Fruit fly (Drosophila melanogaster): ENCODE results near the gene cpo.

The cpo gene

DNA sequence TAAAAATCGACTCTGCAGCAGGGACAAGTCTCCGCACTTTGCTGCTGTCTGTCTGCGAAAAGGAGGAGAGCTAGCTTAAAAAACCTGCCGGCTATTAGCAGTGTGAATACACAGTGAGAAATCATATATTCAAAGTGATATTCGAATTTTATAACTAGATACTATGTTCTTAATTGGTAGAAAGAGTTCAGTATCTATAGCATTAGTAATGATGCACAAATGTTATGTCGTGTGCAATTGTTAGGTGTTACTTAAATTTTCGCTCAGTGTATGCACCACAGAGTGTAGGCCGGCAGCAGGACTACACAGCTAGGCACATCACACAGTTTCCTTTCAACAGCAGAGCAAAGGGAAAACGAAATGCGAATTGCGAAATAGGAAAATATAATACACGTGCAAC lies 15.1 kb downstream of the cpo start:
- TF ChIP-seq MBD-R2 (GFP tag; IDR thresholded peaks at IDR 0.05) (no peak), GATAe (GFP tag; conservative IDR thresholded peaks at IDR 0.05) (no peak), grn (GFP tag; optimal IDR thresholded peaks at IDR 0.05) (no peak), CG5245 (GFP tag; optimal IDR thresholded peaks at IDR 0.05) (no peak), Hr78 (GFP tag; optimal IDR thresholded peaks at IDR 0.05) (no peak), CG13123 (GFP tag; optimal IDR thresholded peaks at IDR 0.05) (no peak), ERR (GFP tag; optimal IDR thresholded peaks at IDR 0.05) (no peak), B-H1 (GFP tag; IDR thresholded peaks at IDR 0.05) (no peak), ftz-f1 (GFP tag; optimal IDR thresholded peaks at IDR 0.05) (no peak), sens (GFP tag) (peak; percentile 68), CG9727 (GFP tag; optimal IDR thresholded peaks at IDR 0.05) (no peak), CG10274 (GFP tag; optimal IDR thresholded peaks at IDR 0.05) (no peak), CG12744 (GFP tag; optimal IDR thresholded peaks at IDR 0.05) (no peak), dmrt11E (tag; optimal IDR thresholded peaks at IDR 0.05) (peak; percentile 2), prd (optimal IDR thresholded peaks at IDR 0.05) (no peak), prd (GFP tag; IDR thresholded peaks at IDR 0.05) (peak; percentile 39; the same call in 1 of the 3 replicates), CG8359 (GFP tag; optimal IDR thresholded peaks at IDR 0.05; ENCODE audit: borderline replicate concordance) (no peak), YL-1 (GFP tag; optimal IDR thresholded peaks at IDR 0.05) (no peak), CG43689 (GFP tag; IDR thresholded peaks at IDR 0.05) (no peak)

DNA sequence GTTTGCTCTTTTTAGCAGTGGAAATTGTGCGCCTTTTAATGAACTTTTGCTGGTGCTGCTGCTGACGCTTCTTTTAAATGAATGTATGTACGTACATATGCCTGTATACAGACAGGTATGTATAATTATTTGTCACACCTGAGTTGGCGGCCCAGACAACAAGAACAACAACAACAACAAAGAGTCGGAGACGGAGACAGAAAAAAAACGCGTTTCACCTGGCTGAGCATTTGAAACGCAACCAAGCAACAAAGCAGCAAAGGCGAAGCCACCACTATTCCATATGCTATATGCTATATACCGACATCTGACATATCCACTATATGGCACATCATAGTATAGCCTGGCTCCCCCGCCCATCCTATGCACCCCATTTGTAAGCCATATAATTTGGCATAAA lies 19.1 kb downstream of the cpo start:
- TF ChIP-seq pros (GFP tag; optimal IDR thresholded peaks at IDR 0.05) (peak; percentile 69), CrebB (tag; optimal IDR thresholded peaks at IDR 0.05) (no peak), CG13894 (tag; optimal IDR thresholded peaks at IDR 0.05) (peak; percentile 39), CG4360 (GFP tag; IDR thresholded peaks at IDR 0.05) (peak; percentile 55; the same call in 1 of the 2 replicates)

DNA sequence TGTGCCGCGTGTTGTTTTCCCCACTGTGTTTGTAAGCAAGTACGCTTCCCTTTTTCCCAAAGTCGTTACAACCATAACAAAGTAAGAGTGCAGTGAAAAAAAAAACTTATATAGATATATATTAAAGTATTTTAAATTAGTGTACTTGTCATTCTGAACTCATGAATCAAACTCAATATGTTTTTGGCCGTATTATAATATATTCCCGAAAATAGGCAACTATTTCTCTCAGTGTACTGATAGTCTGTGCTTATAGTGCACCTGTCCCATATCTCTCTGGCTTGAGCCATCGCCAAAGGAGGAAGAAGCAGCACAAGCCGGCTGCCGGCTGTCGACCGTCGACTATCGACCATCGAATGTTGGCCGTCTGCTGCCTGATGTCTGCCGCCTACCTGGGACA lies 21.5 kb downstream of the cpo start:
- TF ChIP-seq CG1233 (GFP tag; optimal IDR thresholded peaks at IDR 0.05) (peak; percentile 69), CG18476 (GFP tag; optimal IDR thresholded peaks at IDR 0.05) (peak; percentile 67), CG10565 (GFP tag; optimal IDR thresholded peaks at IDR 0.05) (no peak), CG11695 (GFP tag; IDR thresholded peaks at IDR 0.05) (0 out of 3 replicates have a peak, but pooled peaks have one; percentile 21), CG2889 (GFP tag; IDR thresholded peaks at IDR 0.05) (no peak), dimm (GFP tag; IDR thresholded peaks at IDR 0.05) (no peak), CG34422 (GFP tag; IDR thresholded peaks at IDR 0.05) (0 out of 3 replicates have a peak, but pooled peaks have one; percentile 19), CG7963 (GFP tag; IDR thresholded peaks at IDR 0.05; ENCODE audit: partially characterized antibody) (no peak), CG10543 (GFP tag; optimal IDR thresholded peaks at IDR 0.05) (no peak), sim (GFP tag; IDR thresholded peaks at IDR 0.05) (peak; percentile 74), NC2α (GFP tag; optimal IDR thresholded peaks at IDR 0.05) (peak; percentile 9), CG11560 (tag; IDR thresholded peaks at IDR 0.05) (no peak), ranshi (GFP tag; IDR thresholded peaks at IDR 0.05) (peak; percentile 34; the same call in 1 of the 2 replicates), danr (GFP tag; IDR thresholded peaks at IDR 0.05) (no peak), CG14860 (GFP tag; IDR thresholded peaks at IDR 0.05; ENCODE audit: partially characterized antibody) (no peak), CG12236 (GFP tag; optimal IDR thresholded peaks at IDR 0.05) (peak; percentile 5), Xbp1 (GFP tag; optimal IDR thresholded peaks at IDR 0.05) (peak; percentile 58), CG1529 (GFP tag; optimal IDR thresholded peaks at IDR 0.05) (peak; percentile 63), E2f2 (GFP tag; IDR thresholded peaks at IDR 0.05) (peak; percentile 25; the same call in 1 of the 2 replicates), Bteb2 (GFP tag; optimal IDR thresholded peaks at IDR 0.05) (peak; percentile 5), cato (GFP tag; optimal IDR thresholded peaks at IDR 0.05; ENCODE audit: borderline replicate concordance) (peak; percentile 53), knrl (GFP tag; IDR thresholded peaks at IDR 0.05; ENCODE audit: partially characterized antibody) (no peak), ac (GFP tag; optimal IDR thresholded peaks at IDR 0.05) (peak; percentile 100), corto (GFP tag; optimal IDR thresholded peaks at IDR 0.05) (no peak), CG17568 (GFP tag; optimal IDR thresholded peaks at IDR 0.05) (peak; percentile 32), slou (GFP tag; optimal IDR thresholded peaks at IDR 0.05) (no peak), CG3065 (GFP tag; optimal IDR thresholded peaks at IDR 0.05) (peak; percentile 50)

Measured in whole organism, embryonic.